Worm (Caenorhabditis elegans): ENCODE measurements around the gene K02F6.4.

The K02F6.4 gene

ce11 chrII:2538194-2538593 lies at the start of gene K02F6.4:
K02F6.4 (plus strand) TSS chrII:2538494.
- no peak for TF ChIP-seq C34F6.9 (tag; optimal IDR thresholded peaks at IDR 0.05)
- TF ChIP-seq Y55F3AM.14 (GFP tag; optimal IDR thresholded peaks at IDR 0.05), result no peak
- TF ChIP-seq mab-5 (tag; optimal IDR thresholded peaks at IDR 0.05), result no peak
- no peak for TF ChIP-seq nhr-25 (tag; optimal IDR thresholded peaks at IDR 0.05)
- TF ChIP-seq ztf-11 (tag; optimal IDR thresholded peaks at IDR 0.05), result no peak
- no peak for TF ChIP-seq ceh-16 (tag; optimal IDR thresholded peaks at IDR 0.05)
- TF ChIP-seq ztf-4 (tag; optimal IDR thresholded peaks at IDR 0.05), result no peak
- no peak for TF ChIP-seq nhr-129 (tag; optimal IDR thresholded peaks at IDR 0.05)
- no peak for TF ChIP-seq mbf-1 (tag; optimal IDR thresholded peaks at IDR 0.05)
- no peak for TF ChIP-seq ceh-82 (tag; optimal IDR thresholded peaks at IDR 0.05)
- no peak for TF ChIP-seq F13H6.1 (tag; optimal IDR thresholded peaks at IDR 0.05)
- no peak for TF ChIP-seq skn-1 (tag; optimal IDR thresholded peaks at IDR 0.05)
- no peak for TF ChIP-seq ZK546.5 (tag; optimal IDR thresholded peaks at IDR 0.05)
- no peak for TF ChIP-seq nhr-77 (tag; optimal IDR thresholded peaks at IDR 0.05)
- TF ChIP-seq elt-1 (tag; optimal IDR thresholded peaks at IDR 0.05), result no peak
- TF ChIP-seq ama-1 (optimal IDR thresholded peaks at IDR 0.05), result no peak
- TF ChIP-seq nhr-23 (tag; optimal IDR thresholded peaks at IDR 0.05), result no peak
- no peak for TF ChIP-seq elt-3 (tag; optimal IDR thresholded peaks at IDR 0.05)

- TF ChIP-seq elt-3 (tag; optimal IDR thresholded peaks at IDR 0.05) (no peak), gmeb-1 (tag; optimal IDR thresholded peaks at IDR 0.05) (peak; percentile 16), fos-1 (tag; optimal IDR thresholded peaks at IDR 0.05) (peak; percentile 49), lin-39 (tag; optimal IDR thresholded peaks at IDR 0.05) (no peak)
These were observed 34.4 kb upstream of the K02F6.4 start for ce11 chrII:2503703-2504430.

- TF ChIP-seq unc-55 (GFP tag; optimal IDR thresholded peaks at IDR 0.05) (peak; percentile 58), lsy-2 (tag; optimal IDR thresholded peaks at IDR 0.05) (peak; percentile 2 to 66), gmeb-1 (tag; optimal IDR thresholded peaks at IDR 0.05) (peak; percentile 89), ceh-16 (tag; optimal IDR thresholded peaks at IDR 0.05) (no peak), crh-2 (tag; optimal IDR thresholded peaks at IDR 0.05) (no peak), lin-13 (GFP tag; optimal IDR thresholded peaks at IDR 0.05) (peak; percentile 31), C34F6.9 (tag; optimal IDR thresholded peaks at IDR 0.05) (peak; percentile 52)
These were observed 33.8 kb upstream of the K02F6.4 start, which contains the start of gene gbas-1 for ce11 chrII:2504431-2504928. gbas-1 (plus strand) TSS chrII:2504878.

ce11 chrII:2518487-2518886 lies 19.8 kb upstream of the K02F6.4 start:
- TF ChIP-seq lin-39 (tag; optimal IDR thresholded peaks at IDR 0.05) (no peak), nhr-23 (tag; optimal IDR thresholded peaks at IDR 0.05) (no peak), Y55F3AM.14 (GFP tag; optimal IDR thresholded peaks at IDR 0.05) (no peak)

ce11 chrII:2521960-2522359 lies 16.3 kb upstream of the K02F6.4 start, which contains the start of gene bath-13:
bath-13 (minus strand) TSS chrII:2522060.
- no peak for TF ChIP-seq F13H6.1 (tag; optimal IDR thresholded peaks at IDR 0.05)
- TF ChIP-seq alr-1 (tag; optimal IDR thresholded peaks at IDR 0.05), result no peak
- no peak for TF ChIP-seq nhr-23 (tag; optimal IDR thresholded peaks at IDR 0.05)
- no peak for TF ChIP-seq nhr-21 (tag; optimal IDR thresholded peaks at IDR 0.05)
- TF ChIP-seq ztf-4 (tag; optimal IDR thresholded peaks at IDR 0.05), result no peak
- no peak for TF ChIP-seq ztf-1 (GFP tag; conservative IDR thresholded peaks at IDR 0.05)
- no peak for TF ChIP-seq crh-2 (tag; optimal IDR thresholded peaks at IDR 0.05)
- TF ChIP-seq blmp-1 (tag; optimal IDR thresholded peaks at IDR 0.05; ENCODE audit: insufficient read depth), result no peak
- no peak for TF ChIP-seq nhr-11 (tag; optimal IDR thresholded peaks at IDR 0.05)
- TF ChIP-seq lsy-2 (tag; optimal IDR thresholded peaks at IDR 0.05), result no peak

- no peak for TF ChIP-seq nhr-25 (tag; optimal IDR thresholded peaks at IDR 0.05)
- no peak for TF ChIP-seq zag-1 (tag; optimal IDR thresholded peaks at IDR 0.05)
- no peak for TF ChIP-seq ceh-82 (tag; optimal IDR thresholded peaks at IDR 0.05)
- TF ChIP-seq peb-1 (tag; optimal IDR thresholded peaks at IDR 0.05), result no peak
- TF ChIP-seq ztf-4 (tag; optimal IDR thresholded peaks at IDR 0.05), result no peak
- TF ChIP-seq unc-55 (GFP tag; optimal IDR thresholded peaks at IDR 0.05), result no peak
- TF ChIP-seq ztf-1 (GFP tag; conservative IDR thresholded peaks at IDR 0.05), result no peak
- no peak for TF ChIP-seq ceh-16 (tag; optimal IDR thresholded peaks at IDR 0.05)
- TF ChIP-seq sem-4 (tag; optimal IDR thresholded peaks at IDR 0.05), result no peak
- no peak for TF ChIP-seq sma-3 (GFP tag; optimal IDR thresholded peaks at IDR 0.05)
- no peak for TF ChIP-seq skn-1 (tag; optimal IDR thresholded peaks at IDR 0.05)
- no peak for TF ChIP-seq ama-1 (optimal IDR thresholded peaks at IDR 0.05)
- no peak for TF ChIP-seq nhr-6 (tag; optimal IDR thresholded peaks at IDR 0.05)
- no peak for TF ChIP-seq alr-1 (tag; optimal IDR thresholded peaks at IDR 0.05)
These were observed 12.6 kb upstream of the K02F6.4 start for ce11 chrII:2525652-2526051.
